Fruit fly (Drosophila melanogaster) whole organism, embryonic: ENCODE data around the gene CG5861.

Experiments used
- Abd-B ChIP-seq: fragments of 200-800 bp; sonication (Bioruptor generic); optimal IDR thresholded peaks from 2 replicates; lab custom pipeline; 2018; ENCODE audit warnings: missing biosample characterization, mild to moderate bottlenecking, missing genetic modification characterization, moderate library complexity
- Atf6 ChIP-seq: fragments of 200-800 bp; sonication (Bioruptor generic); IDR thresholded peaks from 2 replicates; pipeline ENCODE4 v1.3.6; 2022; ENCODE audit warnings: missing biosample characterization, missing genetic modification characterization
- CG10321 ChIP-seq: fragments of 200-800 bp; sonication (Bioruptor generic); IDR thresholded peaks from 2 replicates; pipeline ENCODE4 v1.3.6; 2022; ENCODE audit warnings: missing biosample characterization, missing genetic modification characterization
- CG10543 ChIP-seq: fragments of 200-800 bp; sonication (Bioruptor generic); optimal IDR thresholded peaks from 3 replicates; lab custom pipeline; 2017; ENCODE audit warnings: missing biosample characterization, mild to moderate bottlenecking, missing genetic modification characterization, moderate library complexity
- CG10654 ChIP-seq: fragments of 200-800 bp; sonication (Bioruptor generic); optimal IDR thresholded peaks from 2 replicates; lab custom pipeline; 2016; ENCODE audit warnings: missing biosample characterization, missing genetic modification characterization
- CG11696 ChIP-seq: fragments of 200-800 bp; sonication (Bioruptor generic); IDR thresholded peaks from 2 replicates; pipeline ENCODE4 v1.3.6; 2022; ENCODE audit warnings: missing biosample characterization, missing genetic modification characterization
- CG12104 ChIP-seq: fragments of 200-800 bp; sonication (Bioruptor generic); optimal IDR thresholded peaks from 3 replicates; lab custom pipeline; 2016; ENCODE audit warnings: missing biosample characterization, missing genetic modification characterization
- CG15479 ChIP-seq: fragments of 200-800 bp; sonication (Bioruptor generic); optimal IDR thresholded peaks from 3 replicates; lab custom pipeline; 2019; ENCODE audit warnings: missing biosample characterization, mild to moderate bottlenecking, missing genetic modification characterization, moderate library complexity
- CG15514 ChIP-seq: fragments of 200-800 bp; sonication (Bioruptor generic); optimal IDR thresholded peaks from 3 replicates; lab custom pipeline; 2017; ENCODE audit warnings: missing biosample characterization, missing genetic modification characterization, mild to moderate bottlenecking, moderate library complexity, missing genetic modification reagents
- CG17802 ChIP-seq: fragments of 200-800 bp; sonication (Bioruptor generic); optimal IDR thresholded peaks from 2 replicates; lab custom pipeline; 2018; ENCODE audit warnings: missing biosample characterization, mild to moderate bottlenecking, missing genetic modification characterization, moderate library complexity
- CG2678 ChIP-seq: fragments of 200-800 bp; sonication (Bioruptor generic); optimal IDR thresholded peaks from 3 replicates; lab custom pipeline; 2019; ENCODE audit warnings: missing biosample characterization, mild to moderate bottlenecking, missing genetic modification characterization, moderate library complexity
- CG30020 ChIP-seq: fragments of 200-800 bp; optimal IDR thresholded peaks from 2 replicates; lab custom pipeline; 2019; ENCODE audit warnings: missing biosample characterization, mild to moderate bottlenecking, missing genetic modification characterization, moderate library complexity
- CG30403 ChIP-seq: fragments of 200-800 bp; sonication (Bioruptor generic); optimal IDR thresholded peaks from 3 replicates; lab custom pipeline; 2016; ENCODE audit warnings: missing biosample characterization, missing genetic modification characterization
- CG30431 ChIP-seq: fragments of 200-800 bp; sonication (Bioruptor generic); optimal IDR thresholded peaks from 2 replicates; lab custom pipeline; 2017; ENCODE audit warnings: missing biosample characterization, missing genetic modification characterization
- CG3281 ChIP-seq: fragments of 200-800 bp; sonication (Bioruptor generic); optimal IDR thresholded peaks from 3 replicates; lab custom pipeline; 2017; ENCODE audit warnings: missing biosample characterization, mild to moderate bottlenecking, missing genetic modification characterization
- CG34376 ChIP-seq: fragments of 200-800 bp; sonication (Bioruptor generic); optimal IDR thresholded peaks from 2 replicates; lab custom pipeline; 2018; ENCODE audit warnings: missing biosample characterization, mild to moderate bottlenecking, missing genetic modification characterization
- CG5180 ChIP-seq: fragments of 200-800 bp; sonication (Bioruptor generic); optimal IDR thresholded peaks from 3 replicates; lab custom pipeline; 2017; ENCODE audit warnings: missing biosample characterization, missing genetic modification characterization, mild to moderate bottlenecking, moderate library complexity, missing genetic modification reagents
- CG8290 ChIP-seq, 3 experiments: fragments of 200-800 bp; sonication (Bioruptor generic); optimal IDR thresholded peaks; 2 replicates each; lab custom pipeline; 2016 to 2019; ENCODE audit warnings: missing biosample characterization in 3 of 3, missing genetic modification characterization in 3 of 3, mild to moderate bottlenecking in 2 of 3, moderate library complexity in 1 of 3
- CG8924 ChIP-seq: fragments of 200-800 bp; optimal IDR thresholded peaks from 3 replicates; lab custom pipeline; 2019; ENCODE audit warnings: missing biosample characterization, mild to moderate bottlenecking, missing genetic modification characterization, moderate library complexity
- CG9797 ChIP-seq: fragments of 200-800 bp; sonication (Bioruptor generic); optimal IDR thresholded peaks from 3 replicates; lab custom pipeline; 2018; ENCODE audit warnings: missing biosample characterization, mild to moderate bottlenecking, missing genetic modification characterization
- Deaf1 ChIP-seq: fragments of 200-800 bp; optimal IDR thresholded peaks from 3 replicates; lab custom pipeline; 2019; ENCODE audit warnings: missing biosample characterization, mild to moderate bottlenecking, missing genetic modification characterization, moderate library complexity
- Dip2 ChIP-seq: fragments of 200-800 bp; sonication (Bioruptor generic); IDR thresholded peaks from 2 replicates; pipeline ENCODE4 v1.3.6; 2022; ENCODE audit warnings: missing biosample characterization, missing genetic modification characterization
- Doc2 ChIP-seq: fragments of 200-800 bp; sonication (Bioruptor generic); IDR thresholded peaks from 2 replicates; pipeline ENCODE4 v1.3.6; 2022; ENCODE audit warnings: missing biosample characterization, missing genetic modification characterization
- Fer1 ChIP-seq: fragments of 200-800 bp; sonication (Bioruptor generic); optimal IDR thresholded peaks from 2 replicates; lab custom pipeline; 2017; ENCODE audit warnings: missing biosample characterization, mild to moderate bottlenecking, missing genetic modification characterization
- GATAe ChIP-seq: fragments of 200-800 bp; sonication (Bioruptor generic); conservative IDR thresholded peaks from 2 replicates; pipeline ENCODE4 v1.3.6; 2022; ENCODE audit warnings: missing biosample characterization, missing genetic modification characterization
- Hey ChIP-seq: fragments of 200-800 bp; sonication (Bioruptor generic); optimal IDR thresholded peaks from 3 replicates; lab custom pipeline; 2018; ENCODE audit warnings: missing biosample characterization, mild to moderate bottlenecking, missing genetic modification characterization
- HmgZ ChIP-seq: fragments of 200-800 bp; sonication (Bioruptor generic); optimal IDR thresholded peaks from 2 replicates; lab custom pipeline; 2018; ENCODE audit warnings: missing biosample characterization, mild to moderate bottlenecking, missing genetic modification characterization
- Med ChIP-seq: fragments of 200-800 bp; sonication (Bioruptor generic); peaks from one replicate; lab custom pipeline; 2016; ENCODE audit warnings: missing biosample characterization, missing genetic modification characterization, mild to moderate bottlenecking, inconsistent platforms, moderate library complexity
- Nf-YB ChIP-seq: fragments of 200-800 bp; sonication (Bioruptor generic); optimal IDR thresholded peaks from 3 replicates; lab custom pipeline; 2019; ENCODE audit warnings: missing biosample characterization, mild to moderate bottlenecking, missing genetic modification characterization, moderate library complexity
- Oaz ChIP-seq: fragments of 200-800 bp; sonication (Bioruptor generic); IDR thresholded peaks from 2 replicates; pipeline ENCODE4 v1.3.6; 2022; ENCODE audit warnings: missing biosample characterization, missing genetic modification characterization
- btn ChIP-seq: fragments of 200-800 bp; sonication (Bioruptor generic); optimal IDR thresholded peaks from 2 replicates; lab custom pipeline; 2016; ENCODE audit warnings: missing biosample characterization, missing genetic modification characterization
- caup ChIP-seq: fragments of 200-800 bp; sonication (Bioruptor generic); optimal IDR thresholded peaks from 3 replicates; lab custom pipeline; 2017; ENCODE audit warnings: missing biosample characterization, mild to moderate bottlenecking, missing genetic modification characterization, moderate library complexity; ENCODE audit not compliant: severe bottlenecking
- chinmo ChIP-seq: fragments of 200-800 bp; sonication (Bioruptor generic); IDR thresholded peaks from 4 replicates; pipeline ENCODE4 v1.3.6; 2022; ENCODE audit warnings: missing biosample characterization, missing genetic modification characterization; ENCODE audit not compliant: partially characterized antibody
- chn ChIP-seq: fragments of 200-800 bp; sonication (Bioruptor generic); optimal IDR thresholded peaks from 2 replicates; lab custom pipeline; 2016; ENCODE audit warnings: missing biosample characterization, missing genetic modification characterization
- ci ChIP-seq: fragments of 200-800 bp; sonication (Bioruptor generic); IDR thresholded peaks from 3 replicates; pipeline ENCODE4 v1.3.6; 2022; ENCODE audit warnings: missing biosample characterization, missing genetic modification characterization
- cwo ChIP-seq: fragments of 200-800 bp; sonication (Bioruptor generic); optimal IDR thresholded peaks from 3 replicates; lab custom pipeline; 2017; ENCODE audit warnings: missing biosample characterization, missing genetic modification characterization, mild to moderate bottlenecking, moderate library complexity, missing genetic modification reagents
- danr ChIP-seq: fragments of 200-800 bp; sonication (Bioruptor generic); IDR thresholded peaks from 2 replicates; pipeline ENCODE4 v1.3.6; 2022; ENCODE audit warnings: missing biosample characterization, missing genetic modification characterization
- exex ChIP-seq: fragments of 200-800 bp; sonication (Bioruptor generic); optimal IDR thresholded peaks from 4 replicates; lab custom pipeline; 2018; ENCODE audit warnings: missing biosample characterization, mild to moderate bottlenecking, missing genetic modification characterization, moderate library complexity
- fd102C ChIP-seq: fragments of 200-800 bp; sonication (Bioruptor generic); optimal IDR thresholded peaks from 2 replicates; lab custom pipeline; 2018; ENCODE audit warnings: missing biosample characterization, mild to moderate bottlenecking, missing genetic modification characterization, moderate library complexity
- lab ChIP-seq: fragments of 200-800 bp; sonication (Bioruptor generic); optimal IDR thresholded peaks from 3 replicates; lab custom pipeline; 2017; ENCODE audit warnings: missing biosample characterization, missing genetic modification characterization, mild to moderate bottlenecking, moderate library complexity, missing genetic modification reagents
- mirr ChIP-seq: fragments of 200-800 bp; sonication (Bioruptor generic); optimal IDR thresholded peaks from 3 replicates; lab custom pipeline; 2018; ENCODE audit warnings: missing biosample characterization, mild to moderate bottlenecking, missing genetic modification characterization
- rib ChIP-seq: fragments of 200-800 bp; sonication (Bioruptor generic); IDR thresholded peaks from 2 replicates; pipeline ENCODE4 v1.3.6; 2022; ENCODE audit warnings: missing biosample characterization, missing genetic modification characterization
- sc ChIP-seq, 3 experiments: fragments of >200 bp in 2 of 3; fragments of 200-800 bp in 1 of 3; sonication (Bioruptor generic) in 1 of 3; optimal IDR thresholded peaks; 2 replicates in 2 of 3; 3 replicates in 1 of 3; lab custom pipeline; 2017; ENCODE audit warnings: mild to moderate bottlenecking in 1 of 3, missing biosample characterization in 1 of 3, missing genetic modification characterization in 1 of 3, missing genetic modification reagents in 1 of 3
- sd ChIP-seq: fragments of 200-800 bp; sonication (Bioruptor generic); optimal IDR thresholded peaks from 3 replicates; lab custom pipeline; 2018; ENCODE audit warnings: missing biosample characterization, mild to moderate bottlenecking, missing genetic modification characterization, moderate library complexity
- sob ChIP-seq: fragments of 200-800 bp; sonication (Bioruptor generic); IDR thresholded peaks from 2 replicates; pipeline ENCODE4 v1.3.6; 2022; ENCODE audit warnings: missing biosample characterization, missing genetic modification characterization
- sug ChIP-seq: fragments of 200-800 bp; optimal IDR thresholded peaks from 2 replicates; lab custom pipeline; 2019; ENCODE audit warnings: missing biosample characterization, mild to moderate bottlenecking, missing genetic modification characterization, moderate library complexity
- trem ChIP-seq: fragments of 200-800 bp; optimal IDR thresholded peaks from 3 replicates; lab custom pipeline; 2019; ENCODE audit warnings: missing biosample characterization, mild to moderate bottlenecking, missing genetic modification characterization, moderate library complexity
- z ChIP-seq: fragments of 200-800 bp; sonication (Bioruptor generic); IDR thresholded peaks from 3 replicates; pipeline ENCODE4 v1.3.6; 2022; ENCODE audit warnings: missing biosample characterization, missing genetic modification characterization

CG5861 gene

dm6 chr2L:16319743-16320142, 12.6 kb upstream of the CG5861 start:
- TF ChIP-seq CG3281 (peak; percentile 5), CG15479 (peak; percentile 77), CG30431 (no peak), CG2678 (tag; lab: Kevin White, UChicago) (peak; percentile 32), caup (GFP tag; lab: Kevin White, UChicago) (peak; percentile 18), exex (tag; lab: Kevin White, UChicago) (peak; percentile 87), Deaf1 (tag; lab: Kevin White, UChicago) (peak; percentile 4), lab (GFP tag; lab: Kevin White, UChicago) (peak; percentile 63), CG12104 (GFP tag; lab: Kevin White, UChicago) (no peak), cwo (GFP tag; lab: Kevin White, UChicago) (peak; percentile 95), fd102C (no peak), GATAe (peak; percentile 66), CG17802 (no peak), Fer1 (GFP tag; lab: Kevin White, UChicago) (peak; percentile 3), chinmo (0 out of 4 replicates have a peak, but pooled peaks have one; percentile 49), Med (GFP tag; lab: Kevin White, UChicago) (peak; percentile 56), CG10321 (GFP tag; lab: Robert Waterston, UW) (no peak), Abd-B (GFP tag; lab: Kevin White, UChicago) (no peak), CG10543 (peak; percentile 51), Atf6 (GFP tag; lab: Robert Waterston, UW) (peak; percentile 46; the same call in 1 of the 2 replicates), mirr (GFP tag; lab: Kevin White, UChicago) (peak; percentile 90), Hey (peak; percentile 22), HmgZ (tag; lab: Kevin White, UChicago) (peak; percentile 29), danr (GFP tag; lab: Robert Waterston, UW) (no peak), CG15514 (GFP tag; lab: Kevin White, UChicago) (peak; percentile 2), CG34376 (peak; percentile 69), CG8290 (GFP tag; optimal IDR thresholded peaks at IDR 0.05; lab: Kevin White, UChicago) (no peak), CG8290 (tag; optimal IDR thresholded peaks at IDR 0.05; lab: Kevin White, UChicago) (peak in 1 of 2 experiments; percentile 32), ci (GFP tag; lab: Robert Waterston, UW) (0 out of 3 replicates have a peak, but pooled peaks have one; percentile 29), sd (peak; percentile 34), sug (tag; lab: Kevin White, UChicago) (peak; percentile 99)

DNA sequence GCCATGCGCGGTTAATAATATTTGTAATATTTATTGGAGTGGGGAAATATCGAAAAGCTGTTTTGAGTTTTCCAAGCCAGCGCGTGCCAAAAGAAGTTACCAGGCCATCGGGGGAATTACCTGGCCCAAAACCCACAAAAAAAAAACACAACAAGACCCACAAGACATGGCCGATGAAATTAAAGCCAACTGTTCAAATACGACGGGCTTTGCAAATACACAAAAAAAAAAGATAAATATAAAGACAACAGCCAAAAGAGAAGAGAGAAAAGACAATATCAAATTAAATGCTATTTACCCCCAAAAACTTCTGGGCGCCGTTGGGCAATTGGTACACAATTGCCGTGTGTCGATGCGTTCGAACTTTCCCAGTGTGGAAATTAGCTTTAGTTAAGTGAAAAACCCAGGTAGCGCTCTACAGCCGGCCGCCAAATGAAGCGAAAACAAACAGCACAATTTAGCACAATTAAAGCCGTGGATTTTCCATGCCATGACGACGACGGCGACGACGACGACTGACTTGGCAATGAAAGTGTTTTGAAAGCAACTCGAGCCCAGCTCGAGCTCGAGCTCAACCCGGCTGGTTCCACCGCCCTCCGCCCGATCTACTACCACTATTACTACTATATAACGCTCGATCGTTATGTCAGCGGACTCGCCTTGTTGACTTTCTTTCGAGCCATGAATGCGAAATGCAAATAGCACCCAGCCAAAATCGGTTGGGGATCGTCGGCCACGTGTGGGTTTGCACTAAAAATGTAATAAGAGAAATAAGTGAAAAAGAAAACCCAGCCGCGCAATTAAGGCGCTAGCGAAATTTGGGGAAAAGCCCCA, 10.9 kb upstream of the CG5861 start:
- TF ChIP-seq CG5180 (GFP tag; lab: Kevin White, UChicago) (peak; percentile 65), sob (peak; percentile 38; the same call in 1 of the 2 replicates), btn (GFP tag; lab: Kevin White, UChicago) (no peak), Nf-YB (peak; percentile 20), Doc2 (GFP tag; lab: Robert Waterston, UW) (no peak), Oaz (no peak), rib (GFP tag; lab: Robert Waterston, UW) (no peak), trem (tag; lab: Kevin White, UChicago) (no peak), CG10654 (GFP tag; lab: Kevin White, UChicago) (peak; percentile 43), sc (optimal IDR thresholded peaks at IDR 0.05; lab: Kevin White, UChicago) (no peak), sc (GFP tag; optimal IDR thresholded peaks at IDR 0.05; lab: Kevin White, UChicago) (no peak), CG8924 (tag; lab: Kevin White, UChicago) (no peak), Atf6 (GFP tag; lab: Robert Waterston, UW) (peak; percentile 71), Dip2 (GFP tag; lab: Robert Waterston, UW) (no peak), CG11696 (peak; percentile 56; the same call in 1 of the 2 replicates), CG30403 (GFP tag; lab: Kevin White, UChicago) (no peak), CG30020 (tag; lab: Kevin White, UChicago) (no peak), CG9797 (no peak), chn (GFP tag; lab: Kevin White, UChicago) (no peak), z (no peak)
